Worm (Caenorhabditis elegans) whole organism, midembryonic: ENCODE data around the gene rps-29.

Experiments used
- cog-1 ChIP-seq: sonication (generic microtip); optimal IDR thresholded peaks from 2 replicates; lab custom pipeline; 2016; ENCODE audit warnings: missing genetic modification characterization, missing compliant biosample characterization
- flt-1 ChIP-seq: fragments of 200-800 bp; sonication (Bioruptor generic); IDR thresholded peaks from 2 replicates; pipeline ENCODE4 v1.3.6; 2022; ENCODE audit warnings: missing genetic modification characterization, missing compliant biosample characterization
- klf-2 ChIP-seq: fragments of 200-800 bp; sonication (Bioruptor generic); conservative IDR thresholded peaks from 2 replicates; pipeline ENCODE4 v1.3.6; 2022; ENCODE audit warnings: missing genetic modification reagents, missing genetic modification characterization, missing compliant biosample characterization
- ref-1 ChIP-seq: fragments of 200-800 bp; sonication (Bioruptor generic); conservative IDR thresholded peaks from 2 replicates; pipeline ENCODE4 v1.3.6; 2022; ENCODE audit warnings: missing genetic modification reagents, missing genetic modification characterization, missing compliant biosample characterization
- tab-1 ChIP-seq: fragments of 200-800 bp; sonication (Bioruptor generic); IDR thresholded peaks from 2 replicates; pipeline ENCODE4 v1.3.6; 2022; ENCODE audit warnings: missing genetic modification characterization, missing compliant biosample characterization
- ztf-29 ChIP-seq: fragments of 200-800 bp; sonication (Bioruptor generic); IDR thresholded peaks from 2 replicates; pipeline ENCODE4 v1.3.6; 2022; ENCODE audit warnings: missing genetic modification reagents, missing genetic modification characterization, missing compliant biosample characterization

ce11 chrIII:748782-749181, 45.3 kb upstream of the rps-29 start:
- TF ChIP-seq flt-1 (GFP tag; lab: Robert Waterston, UW): no peak
- TF ChIP-seq ztf-29 (GFP tag; lab: Robert Waterston, UW): no peak
- no peak for TF ChIP-seq tab-1 (GFP tag; lab: Robert Waterston, UW)
- no peak for TF ChIP-seq ref-1 (GFP tag; lab: Robert Waterston, UW)
- TF ChIP-seq klf-2 (GFP tag; lab: Robert Waterston, UW): no peak
- TF ChIP-seq cog-1 (tag; lab: Kevin White, UChicago): no peak
